Fruit fly (Drosophila melanogaster) whole organism, prepupa: ENCODE measurements around the gene Spn.

ENCODE experiments used
- CG10631 ChIP-seq: fragments of 200-800 bp; sonication (Bioruptor generic); optimal IDR thresholded peaks from 2 replicates; lab custom pipeline; 2016; ENCODE audit warnings: missing biosample characterization, missing genetic modification characterization
- CG11294 ChIP-seq: fragments of 200-800 bp; sonication (Bioruptor generic); IDR thresholded peaks from 2 replicates; pipeline ENCODE4 v1.3.6; 2022; ENCODE audit warnings: missing biosample characterization, missing genetic modification characterization
- CG11762 ChIP-seq: fragments of 200-800 bp; sonication (Bioruptor generic); optimal IDR thresholded peaks from 3 replicates; lab custom pipeline; 2016; ENCODE audit warnings: missing biosample characterization, missing genetic modification characterization; ENCODE audit not compliant: insufficient read depth
- CG11902 ChIP-seq: fragments of 200-800 bp; sonication (Bioruptor generic); optimal IDR thresholded peaks from 3 replicates; lab custom pipeline; 2016; ENCODE audit warnings: missing biosample characterization, missing genetic modification characterization
- CG15336 ChIP-seq: fragments of 200-800 bp; sonication (Bioruptor generic); IDR thresholded peaks from 2 replicates; pipeline ENCODE4 v1.3.6; 2022; ENCODE audit warnings: missing biosample characterization, missing genetic modification characterization
- CG1621 ChIP-seq: fragments of 200-800 bp; sonication (Bioruptor generic); optimal IDR thresholded peaks from 3 replicates; lab custom pipeline; 2018; ENCODE audit warnings: missing biosample characterization, mild to moderate bottlenecking, missing genetic modification characterization
- CG16779 ChIP-seq: fragments of 200-800 bp; sonication (Bioruptor generic); optimal IDR thresholded peaks from 3 replicates; lab custom pipeline; 2017; ENCODE audit warnings: missing biosample characterization, mild to moderate bottlenecking, missing genetic modification characterization
- CG3032 ChIP-seq: fragments of 200-800 bp; optimal IDR thresholded peaks from 2 replicates; lab custom pipeline; 2019; ENCODE audit warnings: missing biosample characterization, mild to moderate bottlenecking, missing genetic modification characterization, moderate library complexity
- CG31627 ChIP-seq: fragments of 200-800 bp; sonication (Bioruptor generic); optimal IDR thresholded peaks from 3 replicates; lab custom pipeline; 2016; ENCODE audit warnings: missing biosample characterization, missing genetic modification characterization
- CG3919 ChIP-seq: fragments of 200-800 bp; sonication (Bioruptor generic); optimal IDR thresholded peaks from 3 replicates; lab custom pipeline; 2016; ENCODE audit warnings: missing biosample characterization, missing genetic modification characterization
- CG4318 ChIP-seq: fragments of 200-800 bp; sonication (Bioruptor generic); optimal IDR thresholded peaks from 3 replicates; lab custom pipeline; 2017; ENCODE audit warnings: missing biosample characterization, mild to moderate bottlenecking, missing genetic modification characterization
- CG6163 ChIP-seq: fragments of 200-800 bp; sonication (Bioruptor generic); IDR thresholded peaks from 3 replicates; pipeline ENCODE4 v1.3.6; 2022; ENCODE audit warnings: missing biosample characterization, missing genetic modification characterization
- CG6276 ChIP-seq: fragments of 200-800 bp; sonication (Bioruptor generic); optimal IDR thresholded peaks from 2 replicates; lab custom pipeline; 2017; ENCODE audit warnings: missing biosample characterization, mild to moderate bottlenecking, missing genetic modification characterization
- CG6792 ChIP-seq: fragments of 200-800 bp; sonication (Bioruptor generic); optimal IDR thresholded peaks from 3 replicates; lab custom pipeline; 2016; ENCODE audit warnings: missing biosample characterization, missing genetic modification characterization
- CG6808 ChIP-seq: fragments of 200-800 bp; sonication (Bioruptor generic); optimal IDR thresholded peaks from 3 replicates; lab custom pipeline; 2017; ENCODE audit warnings: missing biosample characterization, missing genetic modification characterization, mild to moderate bottlenecking, moderate library complexity, missing genetic modification reagents
- CG6854 ChIP-seq: fragments of 200-800 bp; sonication (Bioruptor generic); optimal IDR thresholded peaks from 2 replicates; lab custom pipeline; 2017; ENCODE audit warnings: missing biosample characterization, mild to moderate bottlenecking, missing genetic modification characterization
- CG7368 ChIP-seq: fragments of 200-800 bp; sonication (Bioruptor generic); optimal IDR thresholded peaks from 3 replicates; lab custom pipeline; 2016; ENCODE audit warnings: missing biosample characterization, missing genetic modification characterization
- CG8119 ChIP-seq: fragments of 200-800 bp; sonication (Bioruptor generic); IDR thresholded peaks from 3 replicates; pipeline ENCODE4 v1.3.6; 2022; ENCODE audit warnings: missing biosample characterization, missing genetic modification characterization
- CG8319 ChIP-seq: fragments of 200-800 bp; sonication (Bioruptor generic); optimal IDR thresholded peaks from 3 replicates; lab custom pipeline; 2016; ENCODE audit warnings: missing biosample characterization, missing genetic modification characterization
- CG8632 ChIP-seq: fragments of 200-800 bp; sonication (Bioruptor generic); optimal IDR thresholded peaks from 3 replicates; lab custom pipeline; 2016; ENCODE audit warnings: missing biosample characterization, missing genetic modification characterization
- Eip75B ChIP-seq: fragments of 200-800 bp; sonication (Bioruptor generic); optimal IDR thresholded peaks from 3 replicates; lab custom pipeline; 2016; ENCODE audit warnings: missing biosample characterization, missing genetic modification characterization
- Eip78C ChIP-seq: fragments of 200-800 bp; sonication (Bioruptor generic); peaks from one replicate; lab custom pipeline; 2016; ENCODE audit warnings: missing biosample characterization, missing genetic modification characterization
- Ets21C ChIP-seq: fragments of 200-800 bp; sonication (Bioruptor generic); optimal IDR thresholded peaks from 3 replicates; lab custom pipeline; 2016; ENCODE audit warnings: missing biosample characterization, missing genetic modification characterization
- Gug ChIP-seq: fragments of 200-800 bp; sonication (Bioruptor generic); IDR thresholded peaks from 2 replicates; pipeline ENCODE4 v1.3.6; 2022; ENCODE audit warnings: missing biosample characterization, missing genetic modification characterization
- Hr38 ChIP-seq: sonication (Bioruptor generic); optimal IDR thresholded peaks from 2 replicates; lab custom pipeline; 2016; ENCODE audit warnings: missing biosample characterization, missing genetic modification characterization
- Hr4 ChIP-seq: fragments of 200-800 bp; sonication (Bioruptor generic); optimal IDR thresholded peaks from 3 replicates; lab custom pipeline; 2016; ENCODE audit warnings: missing biosample characterization, missing genetic modification characterization
- Lpt ChIP-seq: fragments of 200-800 bp; sonication (Bioruptor generic); optimal IDR thresholded peaks from 3 replicates; lab custom pipeline; 2016; ENCODE audit warnings: missing biosample characterization, missing genetic modification characterization
- Met ChIP-seq: fragments of 200-800 bp; sonication (Bioruptor generic); optimal IDR thresholded peaks from 3 replicates; lab custom pipeline; 2016; ENCODE audit warnings: missing biosample characterization, missing genetic modification characterization
- OdsH ChIP-seq: fragments of 200-800 bp; sonication (Bioruptor generic); optimal IDR thresholded peaks from 3 replicates; lab custom pipeline; 2016; ENCODE audit warnings: missing biosample characterization, missing genetic modification characterization
- Smox ChIP-seq: fragments of 200-800 bp; sonication (Bioruptor generic); optimal IDR thresholded peaks from 3 replicates; lab custom pipeline; 2016; ENCODE audit warnings: missing biosample characterization, missing genetic modification characterization
- Sox14 ChIP-seq: fragments of 200-800 bp; sonication (Bioruptor generic); optimal IDR thresholded peaks from 3 replicates; lab custom pipeline; 2016; ENCODE audit warnings: missing biosample characterization, missing genetic modification characterization
- Sox15 ChIP-seq: fragments of 200-800 bp; sonication (Bioruptor generic); optimal IDR thresholded peaks from 3 replicates; lab custom pipeline; 2016; ENCODE audit warnings: missing biosample characterization, missing genetic modification characterization
- achi ChIP-seq: fragments of 200-800 bp; sonication (Bioruptor generic); optimal IDR thresholded peaks from 3 replicates; lab custom pipeline; 2016; ENCODE audit warnings: missing biosample characterization, missing genetic modification characterization
- cyc ChIP-seq: fragments of 200-800 bp; sonication (Bioruptor generic); optimal IDR thresholded peaks from 3 replicates; lab custom pipeline; 2016; ENCODE audit warnings: missing biosample characterization, missing genetic modification characterization
- dsx ChIP-seq: fragments of 200-800 bp; optimal IDR thresholded peaks from 3 replicates; lab custom pipeline; 2019; ENCODE audit warnings: missing biosample characterization, mild to moderate bottlenecking, missing genetic modification characterization, moderate library complexity; ENCODE audit not compliant: poor library complexity, severe bottlenecking
- eg ChIP-seq: fragments of 200-800 bp; sonication (Bioruptor generic); IDR thresholded peaks from 3 replicates; pipeline ENCODE4 v1.3.6; 2022; ENCODE audit warnings: missing biosample characterization, missing genetic modification characterization
- fd59A ChIP-seq: fragments of 200-800 bp; sonication (Bioruptor generic); optimal IDR thresholded peaks from 2 replicates; lab custom pipeline; 2017; ENCODE audit warnings: missing biosample characterization, mild to moderate bottlenecking, missing genetic modification characterization, missing genetic modification reagents
- fd85E ChIP-seq: fragments of 200-800 bp; sonication (Bioruptor generic); optimal IDR thresholded peaks from 3 replicates; lab custom pipeline; 2016; ENCODE audit warnings: missing biosample characterization, missing genetic modification characterization
- fkh ChIP-seq: fragments of 200-800 bp; sonication (Bioruptor generic); optimal IDR thresholded peaks from 3 replicates; lab custom pipeline; 2017; ENCODE audit warnings: missing biosample characterization, mild to moderate bottlenecking, missing genetic modification characterization, moderate library complexity
- lz ChIP-seq: fragments of 200-800 bp; sonication (Bioruptor generic); optimal IDR thresholded peaks from 3 replicates; lab custom pipeline; 2016; ENCODE audit warnings: missing biosample characterization, missing genetic modification characterization
- net ChIP-seq: fragments of 200-800 bp; sonication (Bioruptor generic); optimal IDR thresholded peaks from 3 replicates; lab custom pipeline; 2016; ENCODE audit warnings: missing biosample characterization, missing genetic modification characterization
- pdm3 ChIP-seq: fragments of 200-800 bp; sonication (Bioruptor generic); optimal IDR thresholded peaks from 3 replicates; lab custom pipeline; 2016; ENCODE audit warnings: missing biosample characterization, missing genetic modification characterization
- salr ChIP-seq, 2 experiments: fragments of 200-800 bp; sonication (Bioruptor generic); optimal IDR thresholded peaks; 3 replicates each; lab custom pipeline; 2016 to 2018; ENCODE audit warnings: missing biosample characterization in 2 of 2, missing genetic modification characterization in 2 of 2, mild to moderate bottlenecking in 1 of 2
- spab ChIP-seq: fragments of 200-800 bp; sonication (Bioruptor generic); optimal IDR thresholded peaks from 2 replicates; lab custom pipeline; 2017; ENCODE audit warnings: missing biosample characterization, mild to moderate bottlenecking, missing genetic modification characterization, missing genetic modification reagents
- ss ChIP-seq, 2 experiments: fragments of 200-800 bp; sonication (Bioruptor generic); optimal IDR thresholded peaks; 2 replicates in 1 of 2; 3 replicates in 1 of 2; lab custom pipeline; 2017 to 2018; ENCODE audit warnings: mild to moderate bottlenecking in 2 of 2, missing biosample characterization in 2 of 2, missing genetic modification characterization in 2 of 2, moderate library complexity in 1 of 2
- svp ChIP-seq: fragments of 200-800 bp; sonication (Bioruptor generic); peaks from one replicate; lab custom pipeline; 2016; ENCODE audit warnings: missing biosample characterization, missing genetic modification characterization
- topi ChIP-seq: fragments of 200-800 bp; sonication (Bioruptor generic); optimal IDR thresholded peaks from 3 replicates; lab custom pipeline; 2016; ENCODE audit warnings: missing biosample characterization, missing genetic modification characterization
- vri ChIP-seq: fragments of 200-800 bp; sonication (Bioruptor generic); optimal IDR thresholded peaks from 3 replicates; lab custom pipeline; 2016; ENCODE audit warnings: missing biosample characterization, mild to moderate bottlenecking, missing genetic modification characterization

Spn gene

DNA sequence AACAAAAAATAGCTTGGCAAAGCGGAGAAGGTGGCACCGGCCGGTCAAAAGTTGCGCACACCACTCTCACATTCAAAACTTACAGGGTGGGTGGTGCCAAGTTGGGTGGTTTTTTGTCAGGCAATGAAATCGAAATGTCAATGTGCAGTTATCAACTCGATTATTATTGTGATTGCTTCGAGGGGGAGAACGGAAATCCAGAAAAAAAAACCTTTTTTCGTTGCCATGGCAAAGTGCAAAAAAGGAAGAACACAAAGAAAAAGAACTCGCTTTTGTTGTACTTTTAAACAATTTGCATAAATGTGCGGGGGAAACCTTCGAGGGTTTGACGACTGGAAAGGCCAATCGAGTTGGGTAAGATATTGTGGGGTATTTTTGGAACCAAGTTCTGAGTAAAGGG, 30.7 kb upstream of the Spn start:
- no peak for TF ChIP-seq lz (GFP tag; lab: Kevin White, UChicago)
- TF ChIP-seq CG6854 (GFP tag; lab: Kevin White, UChicago) = peak; percentile 31
- TF ChIP-seq CG31627 (GFP tag; lab: Kevin White, UChicago) = no peak
- TF ChIP-seq CG11762 (GFP tag; lab: Kevin White, UChicago) = no peak
- no peak for TF ChIP-seq CG6276 (GFP tag; lab: Kevin White, UChicago)
- TF ChIP-seq OdsH (GFP tag; lab: Kevin White, UChicago) = no peak
- no peak for TF ChIP-seq Met (GFP tag; lab: Kevin White, UChicago)
- no peak for TF ChIP-seq dsx

DNA sequence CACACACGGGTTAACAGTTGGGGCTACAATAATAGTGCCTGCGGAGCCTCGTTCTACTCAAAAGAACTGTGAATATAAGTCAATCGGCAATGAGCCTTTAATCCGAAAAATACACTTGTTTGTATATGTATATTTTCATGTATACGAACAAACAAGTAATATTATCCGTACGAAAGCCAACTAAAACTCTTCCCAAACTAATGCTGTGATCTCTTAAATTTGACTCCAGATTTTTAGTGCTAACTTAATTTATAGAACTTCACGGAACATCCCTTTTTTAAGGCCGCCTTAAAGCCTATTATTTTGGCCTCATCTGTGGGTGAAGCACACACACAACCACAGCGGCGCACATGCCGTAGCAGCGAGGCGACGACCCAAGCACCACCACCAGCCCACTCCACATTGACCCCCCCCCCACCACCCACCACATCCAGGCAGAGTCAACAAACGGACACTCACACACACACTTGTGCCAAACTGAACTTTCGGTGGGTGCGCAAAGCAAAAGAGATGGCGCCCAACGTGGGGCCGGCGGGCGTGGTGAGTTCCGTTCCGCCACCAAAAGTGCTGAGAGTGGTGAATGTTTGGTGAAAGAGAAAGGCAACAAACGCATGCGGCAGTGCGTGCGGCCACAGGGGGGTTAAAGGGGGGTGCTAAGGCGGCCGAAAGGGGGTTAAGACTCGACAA, 30.2 kb upstream of the Spn start:
- TF ChIP-seq CG4318 (GFP tag; lab: Kevin White, UChicago) (peak; percentile 85), OdsH (GFP tag; lab: Kevin White, UChicago) (peak; percentile 85), CG6792 (GFP tag; lab: Kevin White, UChicago) (peak; percentile 68), Gug (peak; percentile 71), lz (GFP tag; lab: Kevin White, UChicago) (peak; percentile 59), CG10631 (GFP tag; lab: Kevin White, UChicago) (peak; percentile 83), CG3032 (tag; lab: Kevin White, UChicago) (peak; percentile 88), achi (peak; percentile 80), Sox15 (peak; percentile 52), CG8632 (GFP tag; lab: Kevin White, UChicago) (peak; percentile 67), Hr4 (GFP tag; lab: Kevin White, UChicago) (peak; percentile 90), Met (GFP tag; lab: Kevin White, UChicago) (peak; percentile 61), CG1621 (peak; percentile 76), Eip75B (GFP tag; lab: Kevin White, UChicago) (peak; percentile 78), fd85E (GFP tag; lab: Kevin White, UChicago) (no peak), Smox (GFP tag; lab: Kevin White, UChicago) (peak; percentile 52), fd59A (GFP tag; lab: Kevin White, UChicago) (peak; percentile 84), ss (GFP tag; optimal IDR thresholded peaks at IDR 0.05; lab: Kevin White, UChicago) (peak; percentile 68 to 80), CG11902 (GFP tag; lab: Kevin White, UChicago) (peak; percentile 22), CG11762 (GFP tag; lab: Kevin White, UChicago) (peak; percentile 72), net (GFP tag; lab: Kevin White, UChicago) (peak; percentile 82), CG6276 (GFP tag; lab: Kevin White, UChicago) (peak; percentile 87), topi (peak; percentile 57), eg (peak; percentile 72), salr (GFP tag; optimal IDR thresholded peaks at IDR 0.05; lab: Kevin White, UChicago) (peak; percentile 52 to 91), CG11294 (GFP tag; lab: Robert Waterston, UW) (peak; percentile 64; the same call in 1 of the 2 replicates), pdm3 (GFP tag; lab: Kevin White, UChicago) (peak; percentile 85), CG8319 (peak; percentile 43), cyc (GFP tag; lab: Kevin White, UChicago) (peak; percentile 47), spab (GFP tag; lab: Kevin White, UChicago) (peak; percentile 81), CG3919 (GFP tag; lab: Kevin White, UChicago) (peak; percentile 78), CG6163 (GFP tag; lab: Robert Waterston, UW) (peak; percentile 66), Hr38 (no peak), Ets21C (GFP tag; lab: Kevin White, UChicago) (peak; percentile 7), CG15336 (GFP tag; lab: Robert Waterston, UW) (peak; percentile 89), CG6808 (GFP tag; lab: Kevin White, UChicago) (peak; percentile 83), fkh (GFP tag; lab: Kevin White, UChicago) (peak; percentile 48), dsx (peak; percentile 69), Sox14 (GFP tag; lab: Kevin White, UChicago) (peak; percentile 83), CG8119 (GFP tag; lab: Robert Waterston, UW) (peak; percentile 91), CG7368 (peak; percentile 41), Lpt (GFP tag; lab: Kevin White, UChicago) (peak; percentile 66), svp (GFP tag; lab: Kevin White, UChicago) (peak; percentile 67), vri (GFP tag; lab: Kevin White, UChicago) (peak; percentile 41), CG31627 (GFP tag; lab: Kevin White, UChicago) (peak; percentile 40), CG16779 (tag; lab: Kevin White, UChicago) (peak; percentile 67), Eip78C (peak; percentile 96)
